Worm (Caenorhabditis elegans): Measurements from ENCODE around the gene grd-5.
"Not testable (repeated sequence)": the region's sequence is repeated elsewhere in the genome, so short reads cannot be mapped to it uniquely, and the experiment has no call there.

Gene grd-5

DNA sequence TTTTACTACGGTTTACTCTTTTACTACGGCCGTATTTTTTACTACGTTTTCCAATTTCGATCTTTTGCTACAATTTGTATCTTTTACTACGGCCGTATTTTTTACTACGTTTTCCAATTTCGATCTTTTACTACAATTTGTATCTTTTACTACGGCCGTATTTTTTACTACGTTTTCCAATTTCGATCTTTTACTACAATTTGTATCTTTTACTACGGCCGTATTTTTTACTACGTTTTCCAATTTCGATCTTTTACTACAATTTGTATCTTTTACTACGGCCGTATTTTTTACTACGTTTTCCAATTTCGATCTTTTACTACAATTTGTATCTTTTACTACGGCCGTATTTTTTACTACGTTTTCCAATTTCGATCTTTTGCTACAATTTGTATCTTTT, 44.1 kb upstream of the grd-5 start, which contains the start of gene F25G6.1:
F25G6.1 (plus strand) TSS at position 301 of the 400 bp plus-strand sequence.
- TF ChIP-seq R02D3.7, nhr-11, ceh-16 (tag; optimal IDR thresholded peaks at IDR 0.05): not testable (repeated sequence)

DNA sequence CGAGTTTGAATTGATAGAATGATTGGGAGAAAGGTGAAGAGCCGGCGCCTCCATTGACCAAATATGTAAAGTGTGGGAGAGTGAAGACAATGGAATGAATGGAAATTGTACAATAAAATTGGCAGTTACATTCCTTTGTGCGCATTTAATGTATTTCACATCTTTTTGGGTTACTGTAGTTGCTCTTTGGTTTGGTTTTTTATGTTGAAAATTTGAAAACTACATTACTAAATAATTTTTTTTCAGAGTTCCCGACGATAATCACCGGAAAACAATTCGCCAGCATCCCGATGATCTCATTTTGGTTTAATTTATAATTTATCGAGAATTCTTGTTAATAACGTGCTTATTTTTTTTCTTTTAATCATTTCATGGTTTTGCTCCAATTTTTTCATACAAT, 37.9 kb upstream of the grd-5 start, which contains the start of gene C10B5.1:
C10B5.1 (plus strand) TSS at position 301 of the 400 bp plus-strand sequence.
- TF ChIP-seq sea-2 (GFP tag; optimal IDR thresholded peaks at IDR 0.05) (no peak), daf-12 (tag; optimal IDR thresholded peaks at IDR 0.05) (no peak)

DNA sequence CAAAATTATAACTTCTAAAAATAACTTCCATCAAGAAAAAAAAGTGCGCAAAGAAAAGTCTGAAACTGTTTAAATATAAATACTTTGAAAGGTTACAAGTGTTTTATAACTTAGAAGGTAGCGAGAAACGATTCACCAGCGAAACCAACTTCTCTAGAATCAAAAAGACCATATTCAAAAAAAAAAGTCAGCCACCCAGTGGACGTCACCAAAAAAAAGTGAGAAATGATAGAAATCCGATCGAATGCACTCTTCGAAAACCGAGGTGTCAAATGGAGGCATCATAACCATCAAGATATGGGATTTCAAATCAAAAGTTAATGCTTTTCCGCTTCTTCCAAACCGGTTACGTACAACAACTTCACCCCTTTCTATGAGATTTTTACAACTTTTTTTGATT, 32.4 kb upstream of the grd-5 start:
- TF ChIP-seq elt-2 (tag; optimal IDR thresholded peaks at IDR 0.05) (no peak), snpc-4 (tag; optimal IDR thresholded peaks at IDR 0.05) (no peak), lin-39 (tag; optimal IDR thresholded peaks at IDR 0.05) (no peak), nfya-1 (tag; optimal IDR thresholded peaks at IDR 0.05; ENCODE audit: insufficient read depth) (no peak)

DNA sequence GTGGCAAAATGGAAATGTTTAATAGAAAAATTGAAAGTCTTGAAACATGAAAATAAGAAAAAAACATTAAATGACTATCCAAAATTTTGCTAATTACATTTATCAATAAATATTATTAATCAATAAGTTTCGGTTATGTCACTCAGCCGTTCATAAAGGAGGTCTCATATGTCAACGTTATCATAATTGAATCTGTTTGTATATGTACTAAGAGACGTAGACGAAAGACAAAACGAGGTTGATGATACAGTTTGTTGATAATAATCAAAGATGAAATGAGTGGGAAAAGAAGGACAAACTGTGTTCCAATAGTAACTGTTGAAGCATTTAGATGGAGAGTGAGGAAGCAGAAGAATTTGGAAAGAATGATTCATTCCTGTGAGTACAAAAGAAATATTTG, 31.9 kb upstream of the grd-5 start:
- no peak for TF ChIP-seq nhr-67 (tag; optimal IDR thresholded peaks at IDR 0.05)
- peak; percentile 4 for TF ChIP-seq pqm-1 (tag; optimal IDR thresholded peaks at IDR 0.05)
- no peak for TF ChIP-seq zag-1 (tag; optimal IDR thresholded peaks at IDR 0.05)
- no peak for TF ChIP-seq egl-27 (tag; optimal IDR thresholded peaks at IDR 0.05)
- TF ChIP-seq ceh-16 (tag; optimal IDR thresholded peaks at IDR 0.05), result no peak
- no peak for TF ChIP-seq elt-1 (tag; optimal IDR thresholded peaks at IDR 0.05)
- no peak for TF ChIP-seq fkh-10 (GFP tag; optimal IDR thresholded peaks at IDR 0.05)
- TF ChIP-seq nhr-11 (tag; optimal IDR thresholded peaks at IDR 0.05), result no peak
- TF ChIP-seq aly-2 (tag; optimal IDR thresholded peaks at IDR 0.05), result no peak
- no peak for TF ChIP-seq ceh-28 (tag; optimal IDR thresholded peaks at IDR 0.05)
- peak; percentile 67 for TF ChIP-seq elt-2 (tag; optimal IDR thresholded peaks at IDR 0.05)
- peak; percentile 72 for TF ChIP-seq pha-4 (tag; optimal IDR thresholded peaks at IDR 0.05)

DNA sequence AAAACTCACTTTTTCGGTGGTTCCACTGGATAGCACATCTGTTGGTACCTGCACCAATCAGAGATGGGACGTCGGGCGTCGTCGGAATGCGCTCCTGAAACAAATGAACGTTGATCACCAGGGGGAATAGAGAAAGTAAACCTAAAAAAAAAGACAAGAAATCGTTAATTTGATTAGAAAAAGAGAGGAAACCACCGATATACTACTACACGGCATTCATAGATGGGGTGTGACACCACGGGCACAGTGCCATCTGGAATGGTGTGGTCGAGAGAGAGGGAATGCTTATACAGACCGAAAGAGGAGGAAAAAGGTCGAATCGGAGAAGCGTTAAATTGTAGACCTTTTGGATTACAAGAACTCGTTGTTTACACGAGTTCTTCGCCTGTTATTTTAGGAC, 30.8 kb upstream of the grd-5 start, which contains the start of gene C10B5.3:
C10B5.3 (minus strand) TSS at position 101 of the 400 bp plus-strand sequence.
- no peak for TF ChIP-seq ceh-9 (tag; optimal IDR thresholded peaks at IDR 0.05)
- TF ChIP-seq mml-1 (tag; optimal IDR thresholded peaks at IDR 0.05), result no peak
- TF ChIP-seq mdl-1 (tag; optimal IDR thresholded peaks at IDR 0.05), result no peak
- TF ChIP-seq unc-62 (GFP tag; optimal IDR thresholded peaks at IDR 0.05), result no peak
- no peak for TF ChIP-seq ztf-4 (tag; optimal IDR thresholded peaks at IDR 0.05)
- no peak for TF ChIP-seq zag-1 (tag; optimal IDR thresholded peaks at IDR 0.05)
- no peak for TF ChIP-seq hmg-11 (tag; optimal IDR thresholded peaks at IDR 0.05)
- TF ChIP-seq pqm-1 (tag; optimal IDR thresholded peaks at IDR 0.05), result no peak

DNA sequence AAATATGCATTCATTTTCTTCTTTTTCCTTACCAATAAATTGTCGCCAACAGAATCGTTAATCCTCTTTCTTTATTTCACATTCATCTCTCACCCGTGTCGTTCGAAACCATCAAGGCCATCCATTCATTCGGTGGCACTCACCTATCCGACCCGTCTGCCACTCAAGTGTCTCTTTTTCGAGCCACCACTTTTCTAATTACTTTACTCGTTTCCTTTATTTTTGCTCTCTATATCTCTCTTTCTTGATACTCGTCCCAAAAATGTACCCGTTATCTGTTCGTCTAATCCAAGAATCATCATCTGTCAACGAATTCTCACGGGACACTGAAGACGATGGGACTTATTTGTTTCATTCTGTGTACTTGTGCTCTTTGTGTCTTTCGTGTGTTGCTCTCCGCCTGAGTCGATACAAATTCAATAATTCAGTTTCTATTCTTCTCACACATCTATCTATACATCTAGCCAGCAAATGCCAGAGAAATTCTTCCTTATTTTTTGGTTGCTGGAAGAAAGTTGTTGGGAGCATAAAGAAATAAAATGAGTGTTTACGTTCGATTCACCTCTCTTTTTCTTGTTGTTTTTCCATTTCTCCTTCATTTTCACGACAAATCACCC, 26.0 kb upstream of the grd-5 start:
- TF ChIP-seq ceh-82 (tag; optimal IDR thresholded peaks at IDR 0.05) (no peak), unc-39 (tag; optimal IDR thresholded peaks at IDR 0.05) (no peak), egl-5 (tag; optimal IDR thresholded peaks at IDR 0.05) (peak; percentile 13), elt-1 (tag; optimal IDR thresholded peaks at IDR 0.05) (peak; percentile 58), ama-1 (optimal IDR thresholded peaks at IDR 0.05) (no peak), fkh-10 (GFP tag; optimal IDR thresholded peaks at IDR 0.05) (peak; percentile 13), nhr-25 (tag; optimal IDR thresholded peaks at IDR 0.05) (no peak), daf-12 (tag; optimal IDR thresholded peaks at IDR 0.05) (no peak), unc-62 (GFP tag; optimal IDR thresholded peaks at IDR 0.05) (peak; percentile 53), nhr-77 (tag; optimal IDR thresholded peaks at IDR 0.05) (no peak)

Data from whole organism, L3 larva.